Worm (Caenorhabditis elegans) whole organism, midembryonic: ENCODE results near the gene zyg-8.

Source experiments
- T22C8.4 ChIP-seq: fragments of 200-800 bp; sonication (Bioruptor generic); IDR thresholded peaks from 2 replicates; pipeline ENCODE4 v1.3.6; 2022; ENCODE audit warnings: missing genetic modification characterization, missing compliant biosample characterization
- cog-1 ChIP-seq: sonication (generic microtip); optimal IDR thresholded peaks from 2 replicates; lab custom pipeline; 2016; ENCODE audit warnings: missing genetic modification characterization, missing compliant biosample characterization
- klf-2 ChIP-seq: fragments of 200-800 bp; sonication (Bioruptor generic); conservative IDR thresholded peaks from 2 replicates; pipeline ENCODE4 v1.3.6; 2022; ENCODE audit warnings: missing genetic modification reagents, missing genetic modification characterization, missing compliant biosample characterization
- tab-1 ChIP-seq: fragments of 200-800 bp; sonication (Bioruptor generic); IDR thresholded peaks from 2 replicates; pipeline ENCODE4 v1.3.6; 2022; ENCODE audit warnings: missing genetic modification characterization, missing compliant biosample characterization
- ztf-23 ChIP-seq: fragments of 200-800 bp; sonication (Bioruptor generic); IDR thresholded peaks from 2 replicates; pipeline ENCODE4 v1.3.6; 2022; ENCODE audit warnings: missing genetic modification reagents, missing genetic modification characterization, missing compliant biosample characterization

- TF ChIP-seq T22C8.4 (GFP tag; lab: Robert Waterston, UW): no peak
- TF ChIP-seq ztf-23 (GFP tag; lab: Robert Waterston, UW): no peak
- no peak for TF ChIP-seq cog-1 (tag; lab: Kevin White, UChicago)
- TF ChIP-seq klf-2 (GFP tag; lab: Robert Waterston, UW): no peak
- TF ChIP-seq tab-1: no peak
These were observed 15.9 kb downstream of the zyg-8 start, which contains the start of gene php-3 for ce11 chrIII:12077456-12077855.
